Fruit fly (Drosophila melanogaster) whole organism, embryonic: ENCODE measurements around the gene CG15891.

Source experiments
- Abd-B ChIP-seq: fragments of 200-800 bp; sonication (Bioruptor generic); optimal IDR thresholded peaks from 2 replicates; lab custom pipeline; 2018; ENCODE audit warnings: missing biosample characterization, mild to moderate bottlenecking, missing genetic modification characterization, moderate library complexity
- Awh ChIP-seq: fragments of 200-800 bp; sonication (Bioruptor generic); IDR thresholded peaks from 2 replicates; pipeline ENCODE4, ENCODE4 v1.3.6; 2022; ENCODE audit warnings: missing biosample characterization, missing genetic modification characterization
- CG10147 ChIP-seq: fragments of 200-800 bp; sonication (Bioruptor generic); optimal IDR thresholded peaks from 2 replicates; lab custom pipeline; 2019; ENCODE audit warnings: missing biosample characterization, mild to moderate bottlenecking, missing genetic modification characterization, moderate library complexity
- CG10543 ChIP-seq: fragments of 200-800 bp; sonication (Bioruptor generic); optimal IDR thresholded peaks from 3 replicates; lab custom pipeline; 2017; ENCODE audit warnings: missing biosample characterization, mild to moderate bottlenecking, missing genetic modification characterization, moderate library complexity
- CG14710 ChIP-seq: fragments of 200-800 bp; sonication (Bioruptor generic); optimal IDR thresholded peaks from 3 replicates; lab custom pipeline; 2019; ENCODE audit warnings: missing biosample characterization, mild to moderate bottlenecking, missing genetic modification characterization, moderate library complexity
- CG1529 ChIP-seq: fragments of 200-800 bp; sonication (Bioruptor generic); optimal IDR thresholded peaks from 3 replicates; lab custom pipeline; 2018; ENCODE audit warnings: missing biosample characterization, missing genetic modification characterization
- CG16779 ChIP-seq: fragments of 200-800 bp; sonication (Bioruptor generic); IDR thresholded peaks from 2 replicates; pipeline ENCODE4 v1.3.6; 2022; ENCODE audit warnings: missing biosample characterization, missing genetic modification characterization
- CG17328 ChIP-seq: fragments of 200-800 bp; sonication (Bioruptor generic); IDR thresholded peaks from 2 replicates; pipeline ENCODE4 v1.3.6; 2022; ENCODE audit warnings: missing biosample characterization, missing genetic modification characterization
- CG2199 ChIP-seq: fragments of 200-800 bp; sonication (Bioruptor generic); IDR thresholded peaks from 3 replicates; pipeline ENCODE4 v1.3.6; 2022; ENCODE audit warnings: missing biosample characterization, missing genetic modification characterization
- CG32532 ChIP-seq: fragments of 200-800 bp; sonication (Bioruptor generic); IDR thresholded peaks from 2 replicates; pipeline ENCODE4 v1.3.6; 2022; ENCODE audit warnings: missing biosample characterization, missing genetic modification characterization
- CG4730 ChIP-seq: fragments of 200-800 bp; sonication (Bioruptor generic); IDR thresholded peaks from 2 replicates; pipeline ENCODE4 v1.3.6; 2022; ENCODE audit warnings: missing biosample characterization, missing genetic modification characterization
- CG7839 ChIP-seq: fragments of 200-800 bp; sonication (Bioruptor generic); optimal IDR thresholded peaks from 3 replicates; lab custom pipeline; 2018; ENCODE audit warnings: missing biosample characterization, mild to moderate bottlenecking, missing genetic modification characterization, moderate library complexity
- CG8290 ChIP-seq, 3 experiments: fragments of 200-800 bp; sonication (Bioruptor generic); optimal IDR thresholded peaks; 2 replicates each; lab custom pipeline; 2016 to 2019; ENCODE audit warnings: missing biosample characterization in 3 of 3, missing genetic modification characterization in 3 of 3, mild to moderate bottlenecking in 2 of 3, moderate library complexity in 1 of 3
- CG8388 ChIP-seq: fragments of 200-800 bp; sonication (Bioruptor generic); optimal IDR thresholded peaks from 2 replicates; lab custom pipeline; 2019; ENCODE audit warnings: missing biosample characterization, mild to moderate bottlenecking, missing genetic modification characterization, moderate library complexity
- CG8765 ChIP-seq: fragments of 200-800 bp; sonication (Bioruptor generic); IDR thresholded peaks from 2 replicates; pipeline ENCODE4 v1.3.6; 2022; ENCODE audit warnings: missing biosample characterization, missing genetic modification characterization
- CG8944 ChIP-seq: fragments of 200-800 bp; sonication (Bioruptor generic); optimal IDR thresholded peaks from 3 replicates; lab custom pipeline; 2016; ENCODE audit warnings: missing biosample characterization, missing genetic modification characterization
- CG9437 ChIP-seq: fragments of 200-800 bp; sonication (Bioruptor generic); optimal IDR thresholded peaks from 2 replicates; lab custom pipeline; 2018; ENCODE audit warnings: missing biosample characterization, mild to moderate bottlenecking, missing genetic modification characterization
- GATAe ChIP-seq: fragments of 200-800 bp; sonication (Bioruptor generic); conservative IDR thresholded peaks from 2 replicates; pipeline ENCODE4 v1.3.6; 2022; ENCODE audit warnings: missing biosample characterization, missing genetic modification characterization
- H2.0 ChIP-seq: fragments of 200-800 bp; sonication (Bioruptor generic); IDR thresholded peaks from 2 replicates; pipeline ENCODE4 v1.3.6; 2022; ENCODE audit warnings: missing biosample characterization, missing genetic modification characterization
- Hsf ChIP-seq: fragments of 200-800 bp; sonication (Bioruptor generic); optimal IDR thresholded peaks from 3 replicates; lab custom pipeline; 2016; ENCODE audit warnings: missing biosample characterization, missing genetic modification characterization
- Med ChIP-seq: fragments of 200-800 bp; sonication (Bioruptor generic); peaks from one replicate; lab custom pipeline; 2016; ENCODE audit warnings: missing biosample characterization, missing genetic modification characterization, mild to moderate bottlenecking, inconsistent platforms, moderate library complexity
- Mrtf ChIP-seq: fragments of 200-800 bp; sonication (Bioruptor generic); IDR thresholded peaks from 3 replicates; pipeline ENCODE4 v1.3.6; 2022; ENCODE audit warnings: missing biosample characterization, missing genetic modification characterization
- NFAT ChIP-seq: fragments of 200-800 bp; sonication (Bioruptor generic); IDR thresholded peaks from 2 replicates; pipeline ENCODE4 v1.3.6; 2022; ENCODE audit warnings: missing biosample characterization, missing genetic modification characterization
- NfI ChIP-seq: fragments of 200-800 bp; sonication (Bioruptor generic); optimal IDR thresholded peaks from 3 replicates; lab custom pipeline; 2018; ENCODE audit warnings: missing biosample characterization, mild to moderate bottlenecking, missing genetic modification characterization, moderate library complexity
- Stat92E ChIP-seq, 3 experiments: fragments of >200 bp in 2 of 3; fragments of 200-800 bp in 1 of 3; sonication (Bioruptor generic) in 1 of 3; optimal IDR thresholded peaks; 2 replicates each; lab custom pipeline; 2017 to 2019; ENCODE audit warnings: missing biosample characterization in 3 of 3, missing genetic modification characterization in 3 of 3, mild to moderate bottlenecking in 1 of 3, moderate library complexity in 1 of 3
- Taf1 ChIP-seq: fragments of 200-800 bp; sonication (Bioruptor generic); IDR thresholded peaks from 2 replicates; pipeline ENCODE4 v1.3.6; 2022; ENCODE audit warnings: missing biosample characterization, missing genetic modification characterization
- aop ChIP-seq: fragments of 200-800 bp; sonication (Bioruptor generic); IDR thresholded peaks from 2 replicates; pipeline ENCODE4 v1.3.6; 2022; ENCODE audit warnings: missing biosample characterization, missing genetic modification characterization
- ash1 ChIP-seq: fragments of 200-800 bp; sonication (Bioruptor generic); optimal IDR thresholded peaks from 2 replicates; lab custom pipeline; 2018; ENCODE audit warnings: missing biosample characterization, mild to moderate bottlenecking, missing genetic modification characterization
- bcd ChIP-seq: fragments of 200-800 bp; sonication (Bioruptor generic); optimal IDR thresholded peaks from 2 replicates; lab custom pipeline; 2017; ENCODE audit warnings: missing biosample characterization, mild to moderate bottlenecking, missing genetic modification characterization
- corto ChIP-seq: fragments of 200-800 bp; sonication (Bioruptor generic); optimal IDR thresholded peaks from 2 replicates; lab custom pipeline; 2016; ENCODE audit warnings: missing biosample characterization, mild to moderate bottlenecking, missing genetic modification characterization, moderate library complexity
- cwo ChIP-seq: fragments of 200-800 bp; sonication (Bioruptor generic); optimal IDR thresholded peaks from 3 replicates; lab custom pipeline; 2017; ENCODE audit warnings: missing biosample characterization, missing genetic modification characterization, mild to moderate bottlenecking, moderate library complexity, missing genetic modification reagents
- dmrt99B ChIP-seq: fragments of 200-800 bp; sonication (Bioruptor generic); optimal IDR thresholded peaks from 2 replicates; lab custom pipeline; 2018; ENCODE audit warnings: missing biosample characterization, mild to moderate bottlenecking, missing genetic modification characterization, moderate library complexity
- fd64A ChIP-seq: fragments of 200-800 bp; sonication (Bioruptor generic); optimal IDR thresholded peaks from 3 replicates; lab custom pipeline; 2018; ENCODE audit warnings: missing biosample characterization, mild to moderate bottlenecking, missing genetic modification characterization
- gce ChIP-seq: fragments of 200-800 bp; sonication (Bioruptor generic); IDR thresholded peaks from 3 replicates; pipeline ENCODE4 v1.3.6; 2022; ENCODE audit warnings: missing biosample characterization, missing genetic modification characterization
- grn ChIP-seq: fragments of 200-800 bp; sonication (Bioruptor generic); optimal IDR thresholded peaks from 3 replicates; lab custom pipeline; 2017; ENCODE audit warnings: missing biosample characterization, missing genetic modification characterization
- ham ChIP-seq: fragments of 200-800 bp; sonication (Bioruptor generic); IDR thresholded peaks from 2 replicates; pipeline ENCODE4 v1.3.6; 2022; ENCODE audit warnings: missing biosample characterization, missing genetic modification characterization
- hb ChIP-seq: fragments of 200-800 bp; sonication (Bioruptor generic); IDR thresholded peaks from 3 replicates; pipeline ENCODE4 v1.3.6; 2022; ENCODE audit warnings: missing biosample characterization, missing genetic modification characterization; ENCODE audit not compliant: partially characterized antibody
- lov ChIP-seq, 2 experiments: fragments of 200-800 bp in 1 of 2; fragments of >200 bp in 1 of 2; sonication (Bioruptor generic) in 1 of 2; IDR thresholded peaks in 1 of 2; optimal IDR thresholded peaks in 1 of 2; 2 replicates in 1 of 2; 3 replicates in 1 of 2; pipeline versions ENCODE4 v1.3.6 to Lab custom; 2017 to 2022; ENCODE audit warnings: missing biosample characterization in 1 of 2, missing genetic modification characterization in 1 of 2
- luna ChIP-seq: fragments of 200-800 bp; sonication (Bioruptor generic); optimal IDR thresholded peaks from 2 replicates; lab custom pipeline; 2016; ENCODE audit warnings: missing biosample characterization, missing genetic modification characterization
- onecut ChIP-seq: fragments of 200-800 bp; sonication (Bioruptor generic); IDR thresholded peaks from 2 replicates; pipeline ENCODE4 v1.3.6; 2022; ENCODE audit warnings: missing biosample characterization, missing genetic modification characterization
- phol ChIP-seq: fragments of 200-800 bp; sonication (Bioruptor generic); optimal IDR thresholded peaks from 3 replicates; lab custom pipeline; 2018; ENCODE audit warnings: missing biosample characterization, mild to moderate bottlenecking, missing genetic modification characterization, moderate library complexity
- pita ChIP-seq: fragments of 200-800 bp; sonication (Bioruptor generic); optimal IDR thresholded peaks from 2 replicates; lab custom pipeline; 2017; ENCODE audit warnings: missing biosample characterization, mild to moderate bottlenecking, missing genetic modification characterization
- schlank ChIP-seq: fragments of 200-800 bp; sonication (Bioruptor generic); optimal IDR thresholded peaks from 2 replicates; lab custom pipeline; 2018; ENCODE audit warnings: missing biosample characterization, mild to moderate bottlenecking, missing genetic modification characterization
- scrt ChIP-seq: fragments of 200-800 bp; sonication (Bioruptor generic); optimal IDR thresholded peaks from 2 replicates; lab custom pipeline; 2018; ENCODE audit warnings: missing biosample characterization, mild to moderate bottlenecking, missing genetic modification characterization, moderate library complexity
- so ChIP-seq: fragments of 200-800 bp; sonication (Bioruptor generic); IDR thresholded peaks from 3 replicates; pipeline ENCODE4 v1.3.6; 2022; ENCODE audit warnings: missing biosample characterization, missing genetic modification characterization
- stwl ChIP-seq: fragments of 200-800 bp; sonication (Bioruptor generic); optimal IDR thresholded peaks from 3 replicates; lab custom pipeline; 2018; ENCODE audit warnings: missing biosample characterization, mild to moderate bottlenecking, missing genetic modification characterization, moderate library complexity
- sug ChIP-seq: fragments of 200-800 bp; optimal IDR thresholded peaks from 2 replicates; lab custom pipeline; 2019; ENCODE audit warnings: missing biosample characterization, mild to moderate bottlenecking, missing genetic modification characterization, moderate library complexity
- ttk ChIP-seq: fragments of 200-800 bp; sonication (Bioruptor generic); IDR thresholded peaks from 2 replicates; pipeline ENCODE4 v2.1.2; 2022; ENCODE audit warnings: missing biosample characterization, missing genetic modification characterization
- z ChIP-seq: fragments of 200-800 bp; sonication (Bioruptor generic); IDR thresholded peaks from 3 replicates; pipeline ENCODE4 v1.3.6; 2022; ENCODE audit warnings: missing biosample characterization, missing genetic modification characterization

The CG15891 gene

dm6 chrX:6264456-6264855, 30.7 kb downstream of the CG15891 start (continued):
- TF ChIP-seq CG8290 (GFP tag; optimal IDR thresholded peaks at IDR 0.05; lab: Kevin White, UChicago): no peak
- TF ChIP-seq CG8290 (tag; optimal IDR thresholded peaks at IDR 0.05; lab: Kevin White, UChicago): peak in 1 of 2 experiments; percentile 46
- TF ChIP-seq corto (GFP tag; lab: Kevin White, UChicago): no peak
- no peak for TF ChIP-seq aop (GFP tag; lab: Robert Waterston, UW)
- TF ChIP-seq scrt (GFP tag; lab: Kevin White, UChicago): peak; percentile 21
- peak; percentile 46 for TF ChIP-seq schlank (tag; lab: Kevin White, UChicago)
- TF ChIP-seq onecut: no peak
- TF ChIP-seq CG16779 (GFP tag; lab: Robert Waterston, UW): no peak
- no peak for TF ChIP-seq CG1529
- TF ChIP-seq lov (optimal IDR thresholded peaks at IDR 0.05; lab: Kevin White, UChicago): no peak
- TF ChIP-seq lov (GFP tag; IDR thresholded peaks at IDR 0.05; lab: Robert Waterston, UW): no peak
- no peak for TF ChIP-seq CG8388
- TF ChIP-seq Med (GFP tag; lab: Kevin White, UChicago): peak; percentile 30
- no peak for TF ChIP-seq hb (GFP tag; lab: Robert Waterston, UW)
- no peak for TF ChIP-seq fd64A (GFP tag; lab: Kevin White, UChicago)
- TF ChIP-seq GATAe (GFP tag; lab: Robert Waterston, UW): peak; percentile 52; the same call in 1 of the 2 replicates
- no peak for TF ChIP-seq Hsf (GFP tag; lab: Kevin White, UChicago)
- TF ChIP-seq stwl (tag; lab: Kevin White, UChicago): no peak
- TF ChIP-seq cwo (GFP tag; lab: Kevin White, UChicago): peak; percentile 54
- no peak for TF ChIP-seq Awh (GFP tag; lab: Robert Waterston, UW)
- TF ChIP-seq grn: peak; percentile 87
- TF ChIP-seq ttk (GFP tag; lab: Robert Waterston, UW): no peak
- peak; percentile 62 for TF ChIP-seq sug
- TF ChIP-seq CG10543 (GFP tag; lab: Kevin White, UChicago): peak; percentile 19

- TF ChIP-seq Taf1 (GFP tag; lab: Robert Waterston, UW): no peak
- TF ChIP-seq CG17328 (GFP tag; lab: Robert Waterston, UW): no peak
- TF ChIP-seq hb (GFP tag; lab: Robert Waterston, UW): no peak
- TF ChIP-seq ham (GFP tag; lab: Robert Waterston, UW): no peak
- peak; percentile 80 for TF ChIP-seq CG9437
- TF ChIP-seq CG8765 (GFP tag; lab: Robert Waterston, UW): no peak
- peak; percentile 71 for TF ChIP-seq CG32532 (GFP tag; lab: Robert Waterston, UW)
- no peak for TF ChIP-seq pita (GFP tag; lab: Kevin White, UChicago)
- TF ChIP-seq NfI (GFP tag; lab: Kevin White, UChicago): peak; percentile 68
- no peak for TF ChIP-seq Stat92E (GFP tag; optimal IDR thresholded peaks at IDR 0.05; lab: Kevin White, UChicago)
- no peak for TF ChIP-seq luna
- peak; percentile 66 for TF ChIP-seq Abd-B (GFP tag; lab: Kevin White, UChicago)
- TF ChIP-seq CG8944 (GFP tag; lab: Kevin White, UChicago): no peak
- peak; percentile 84 for TF ChIP-seq phol
- TF ChIP-seq CG2199 (GFP tag; lab: Robert Waterston, UW): no peak
- TF ChIP-seq dmrt99B (tag; lab: Kevin White, UChicago): peak; percentile 89
- TF ChIP-seq CG14710 (tag; lab: Kevin White, UChicago): peak; percentile 47
- TF ChIP-seq CG4730: peak; percentile 49; the same call in 1 of the 2 replicates
- TF ChIP-seq bcd (GFP tag; lab: Kevin White, UChicago): peak; percentile 84
- peak; percentile 49; the same call in 1 of the 3 replicates for TF ChIP-seq gce (GFP tag; lab: Robert Waterston, UW)
- no peak for TF ChIP-seq z
- no peak for TF ChIP-seq NFAT (GFP tag; lab: Robert Waterston, UW)
- peak; percentile 46; the same call in 1 of the 3 replicates for TF ChIP-seq Mrtf
- TF ChIP-seq CG10147: peak; percentile 87
- peak; percentile 89 for TF ChIP-seq CG7839 (tag; lab: Kevin White, UChicago)
- TF ChIP-seq H2.0 (GFP tag; lab: Robert Waterston, UW): peak; percentile 29; the same call in 1 of the 2 replicates
- peak; percentile 79; the same call in 2 of the 3 replicates for TF ChIP-seq so (GFP tag; lab: Robert Waterston, UW)
- TF ChIP-seq ash1 (GFP tag; lab: Kevin White, UChicago): no peak
Measured at dm6 chrX:6263614-6264130, 31.5 kb downstream of the CG15891 start.
